Fruit fly (Drosophila melanogaster): ENCODE measurements around the gene rols.

- no peak for TF ChIP-seq CG8478 (optimal IDR thresholded peaks at IDR 0.05)
- no peak for TF ChIP-seq CTCF (optimal IDR thresholded peaks at IDR 0.05)
Measured at dm6 chr3L:12111081-12111958, 46.7 kb upstream of the rols start.
